Worm (Caenorhabditis elegans) whole organism, young adult: Measurements from ENCODE around the gene nhr-138.
"Not testable (repeated sequence)": the region's sequence is repeated elsewhere in the genome, so short reads cannot be mapped to it uniquely, and the experiment has no call there.

Experiments used
- B0336.3 ChIP-seq: fragments of 200-800 bp; sonication (Bioruptor generic); IDR thresholded peaks from 2 replicates; pipeline ENCODE4 v1.3.6; 2022; ENCODE audit warnings: missing genetic modification characterization, missing compliant biosample characterization
- C17E4.6 ChIP-seq: fragments of 200-800 bp; sonication (Bioruptor generic); IDR thresholded peaks from 2 replicates; pipeline ENCODE4 v1.3.6; 2022; ENCODE audit warnings: missing genetic modification reagents, missing genetic modification characterization, missing compliant biosample characterization
- F22D6.2 ChIP-seq: sonication (generic microtip); optimal IDR thresholded peaks from 2 replicates; lab custom pipeline; 2016; ENCODE audit warnings: mild to moderate bottlenecking, missing genetic modification characterization, missing compliant biosample characterization
- F33H1.4 ChIP-seq: fragments of 200-800 bp; sonication (Bioruptor generic); IDR thresholded peaks from 2 replicates; pipeline ENCODE4 v1.3.6; 2022; ENCODE audit warnings: missing genetic modification reagents, missing genetic modification characterization, missing compliant biosample characterization
- Y53F4B.3 ChIP-seq: fragments of 200-800 bp; sonication (Bioruptor generic); IDR thresholded peaks from 2 replicates; pipeline ENCODE4 v1.3.6; 2022; ENCODE audit warnings: missing genetic modification reagents, missing genetic modification characterization, missing compliant biosample characterization
- akir-1 ChIP-seq: fragments of 200-800 bp; sonication (Bioruptor generic); optimal IDR thresholded peaks from 2 replicates; lab custom pipeline; 2018; ENCODE audit warnings: mild to moderate bottlenecking, missing genetic modification characterization, moderate library complexity, missing compliant biosample characterization
- aptf-2 ChIP-seq: fragments of 200-800 bp; sonication (Bioruptor generic); conservative IDR thresholded peaks from 2 replicates; pipeline ENCODE4 v1.3.6; 2022; ENCODE audit warnings: missing genetic modification reagents, missing genetic modification characterization, missing compliant biosample characterization
- athp-1 ChIP-seq: sonication (generic microtip); optimal IDR thresholded peaks from 2 replicates; lab custom pipeline; 2017; ENCODE audit warnings: mild to moderate bottlenecking, missing genetic modification characterization, missing compliant biosample characterization
- attf-6 ChIP-seq: fragments of 200-800 bp; sonication (Bioruptor generic); IDR thresholded peaks from 2 replicates; pipeline ENCODE4 v1.3.6; 2022; ENCODE audit warnings: missing genetic modification reagents, missing genetic modification characterization, missing compliant biosample characterization
- ceh-40 ChIP-seq: fragments of 200-800 bp; sonication (Bioruptor generic); IDR thresholded peaks from 2 replicates; pipeline ENCODE4 v1.3.6; 2022; ENCODE audit warnings: missing genetic modification characterization, missing compliant biosample characterization
- ceh-79 ChIP-seq: sonication (generic microtip); optimal IDR thresholded peaks from 2 replicates; lab custom pipeline; 2017; ENCODE audit warnings: mild to moderate bottlenecking, missing genetic modification characterization, missing compliant biosample characterization
- dox-1 ChIP-seq: fragments of 200-800 bp; sonication (Bioruptor generic); IDR thresholded peaks from 2 replicates; pipeline ENCODE4 v1.3.6; 2022; ENCODE audit warnings: missing genetic modification reagents, missing genetic modification characterization, missing compliant biosample characterization
- dpl-1 ChIP-seq: fragments of 150-350 bp; optimal IDR thresholded peaks from 2 replicates; lab custom pipeline; 2014; ENCODE audit warnings: missing biosample characterization, missing genetic modification reagents, missing genetic modification characterization
- efl-1 ChIP-seq: fragments of 150-350 bp; optimal IDR thresholded peaks from 2 replicates; lab custom pipeline; 2014; ENCODE audit warnings: missing biosample characterization, missing genetic modification reagents, missing genetic modification characterization
- egrh-3 ChIP-seq: fragments of 200-800 bp; sonication (Bioruptor generic); IDR thresholded peaks from 2 replicates; pipeline ENCODE4 v1.3.6; 2022; ENCODE audit warnings: missing genetic modification reagents, missing genetic modification characterization, missing compliant biosample characterization
- hlh-12 ChIP-seq: sonication (generic microtip); optimal IDR thresholded peaks from 2 replicates; lab custom pipeline; 2016; ENCODE audit warnings: missing genetic modification characterization, missing compliant biosample characterization
- hmg-1.2 ChIP-seq: fragments of 200-800 bp; sonication (Bioruptor generic); IDR thresholded peaks from 2 replicates; pipeline ENCODE4 v1.3.6; 2022; ENCODE audit warnings: missing genetic modification reagents, missing genetic modification characterization, missing compliant biosample characterization
- hmg-20 ChIP-seq: fragments of 200-800 bp; sonication (Bioruptor generic); IDR thresholded peaks from 2 replicates; pipeline ENCODE4 v1.3.6; 2022; ENCODE audit warnings: missing genetic modification reagents, missing genetic modification characterization, missing compliant biosample characterization
- hrde-1 ChIP-seq: sonication (generic microtip); optimal IDR thresholded peaks from 2 replicates; lab custom pipeline; 2016; ENCODE audit warnings: missing genetic modification characterization, mild to moderate bottlenecking, missing compliant biosample characterization, moderate library complexity, missing genotype, missing genetic modification reagents, borderline replicate concordance
- lin-26 ChIP-seq: fragments of 200-800 bp; sonication (Bioruptor generic); IDR thresholded peaks from 2 replicates; pipeline ENCODE4 v1.3.6; 2022; ENCODE audit warnings: missing genetic modification reagents, missing genetic modification characterization, missing compliant biosample characterization
- lin-35 ChIP-seq, 3 experiments: fragments of 150-350 bp in 2 of 3; sonication (generic microtip) in 1 of 3; optimal IDR thresholded peaks; 2 replicates each; lab custom pipeline; 2014 to 2018; ENCODE audit warnings: missing biosample characterization in 3 of 3, missing genetic modification characterization in 3 of 3, missing genetic modification reagents in 3 of 3
- lin-40 ChIP-seq: sonication (generic microtip); optimal IDR thresholded peaks from 2 replicates; lab custom pipeline; 2016; ENCODE audit warnings: missing genetic modification characterization, mild to moderate bottlenecking, missing compliant biosample characterization, missing genotype, missing genetic modification reagents
- lin-54 ChIP-seq: fragments of 200-800 bp; sonication (Bioruptor generic); optimal IDR thresholded peaks from 2 replicates; lab custom pipeline; 2018; ENCODE audit warnings: mild to moderate bottlenecking, missing genetic modification characterization, missing compliant biosample characterization
- lsl-1 ChIP-seq: fragments of 200-800 bp; sonication (Bioruptor generic); optimal IDR thresholded peaks from 2 replicates; lab custom pipeline; 2018; ENCODE audit warnings: mild to moderate bottlenecking, missing genetic modification characterization, moderate library complexity, missing compliant biosample characterization
- lsy-27 ChIP-seq: sonication (generic microtip); optimal IDR thresholded peaks from 2 replicates; lab custom pipeline; 2017; ENCODE audit warnings: missing genetic modification characterization, mild to moderate bottlenecking, missing compliant biosample characterization, antibody characterized with exemption, missing genotype, borderline replicate concordance; ENCODE audit not compliant: insufficient read depth
- madf-3 ChIP-seq: fragments of 200-800 bp; sonication (Bioruptor generic); IDR thresholded peaks from 2 replicates; pipeline ENCODE4 v1.3.6; 2022; ENCODE audit warnings: missing genetic modification reagents, missing genetic modification characterization, missing compliant biosample characterization
- madf-6 ChIP-seq: fragments of 200-800 bp; sonication (Bioruptor generic); IDR thresholded peaks from 2 replicates; pipeline ENCODE4 v1.3.6; 2022; ENCODE audit warnings: missing genetic modification reagents, missing genetic modification characterization, missing compliant biosample characterization
- nfya-2 ChIP-seq: fragments of 200-800 bp; sonication (Bioruptor generic); IDR thresholded peaks from 2 replicates; pipeline ENCODE4 v1.3.6; 2022; ENCODE audit warnings: missing genetic modification reagents, missing genetic modification characterization, missing compliant biosample characterization
- nhr-120 ChIP-seq: fragments of 200-800 bp; sonication (Bioruptor generic); IDR thresholded peaks from 2 replicates; pipeline ENCODE4 v1.3.6; 2022; ENCODE audit warnings: missing genetic modification characterization, missing compliant biosample characterization
- nhr-27 ChIP-seq: fragments of 200-800 bp; sonication (Bioruptor generic); optimal IDR thresholded peaks from 2 replicates; lab custom pipeline; 2018; ENCODE audit warnings: mild to moderate bottlenecking, missing genetic modification characterization, moderate library complexity, missing compliant biosample characterization
- snpc-4 ChIP-seq, 5 experiments: fragments of 150-350 bp in 1 of 5; sonication (generic microtip) in 4 of 5; optimal IDR thresholded peaks; 2 replicates each; lab custom pipeline; 2014 to 2018; ENCODE audit warnings: missing genetic modification characterization in 5 of 5, missing biosample characterization in 3 of 5, antibody characterized with exemption in 2 of 5, mild to moderate bottlenecking in 2 of 5, missing compliant biosample characterization in 2 of 5, missing genotype in 2 of 5, moderate library complexity in 2 of 5, missing genetic modification reagents in 1 of 5
- unc-130 ChIP-seq: sonication (generic microtip); optimal IDR thresholded peaks from 2 replicates; lab custom pipeline; 2016; ENCODE audit warnings: missing genetic modification reagents, missing genetic modification characterization, missing compliant biosample characterization
- unc-62 ChIP-seq: fragments of 150-350 bp; optimal IDR thresholded peaks from 2 replicates; lab custom pipeline; 2014; ENCODE audit warnings: missing biosample characterization, missing genetic modification reagents, missing genetic modification characterization
- xnd-1 ChIP-seq: sonication (generic microtip); optimal IDR thresholded peaks from 2 replicates; lab custom pipeline; 2016; ENCODE audit warnings: missing genotype, missing genetic modification reagents, missing genetic modification characterization, missing compliant biosample characterization
- ztf-25 ChIP-seq: fragments of 200-800 bp; sonication (Bioruptor generic); IDR thresholded peaks from 2 replicates; pipeline ENCODE4 v1.3.6; 2022; ENCODE audit warnings: missing genetic modification reagents, missing genetic modification characterization, missing compliant biosample characterization
- ztf-6 ChIP-seq: fragments of 200-800 bp; sonication (Bioruptor generic); IDR thresholded peaks from 2 replicates; pipeline ENCODE4 v1.3.6; 2022; ENCODE audit warnings: missing genetic modification reagents, missing genetic modification characterization, missing compliant biosample characterization

nhr-138 gene

DNA sequence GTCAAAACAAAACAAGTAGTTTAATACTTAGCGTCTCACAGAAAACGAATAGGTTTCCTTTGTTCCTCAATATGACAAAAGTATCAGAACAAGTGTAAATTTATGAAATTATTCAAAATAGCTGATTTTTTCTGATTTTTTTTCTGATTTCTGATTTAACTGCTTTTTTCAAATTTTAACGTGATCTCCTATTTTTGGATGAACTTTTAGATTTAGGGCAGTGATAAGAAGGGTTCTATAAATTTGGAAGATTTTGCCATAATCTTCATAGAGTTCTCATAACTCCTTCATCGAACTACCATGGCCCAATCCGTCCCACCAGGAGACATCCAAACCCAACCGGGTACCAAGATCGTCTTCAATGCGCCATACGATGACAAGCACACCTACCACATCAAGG, 44.7 kb downstream of the nhr-138 start, which contains the start of gene msp-78:
Gene msp-78 (plus strand): TSS at position 301 of the 400 bp plus-strand sequence.
- TF ChIP-seq aptf-2 (GFP tag; lab: Robert Waterston, UW); attf-6 (GFP tag; lab: Robert Waterston, UW); unc-62 (GFP tag; lab: Kevin White, UChicago): not testable (repeated sequence)

DNA sequence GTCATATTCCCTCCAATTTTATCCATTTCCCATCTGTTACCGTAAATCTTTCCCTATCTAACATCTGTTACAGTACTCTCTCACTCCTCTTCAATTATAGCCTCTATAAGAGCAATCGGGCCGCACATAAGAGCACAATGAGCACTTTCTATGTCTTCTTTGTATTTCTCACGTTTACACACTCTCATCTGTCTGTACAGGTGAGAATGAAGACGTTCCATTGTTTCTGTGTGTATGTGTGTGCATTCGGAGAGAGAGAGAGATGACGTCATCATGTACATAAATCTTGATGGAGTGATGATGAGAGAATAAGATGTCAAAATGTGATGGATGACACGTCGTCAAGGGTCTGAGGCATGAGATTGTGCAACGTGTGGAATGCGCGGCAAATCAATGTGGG, 45.7 kb downstream of the nhr-138 start:
- TF ChIP-seq lin-26 (GFP tag; lab: Robert Waterston, UW) (no peak), unc-62 (GFP tag; lab: Kevin White, UChicago) (peak; percentile 95), ztf-25 (no peak)

DNA sequence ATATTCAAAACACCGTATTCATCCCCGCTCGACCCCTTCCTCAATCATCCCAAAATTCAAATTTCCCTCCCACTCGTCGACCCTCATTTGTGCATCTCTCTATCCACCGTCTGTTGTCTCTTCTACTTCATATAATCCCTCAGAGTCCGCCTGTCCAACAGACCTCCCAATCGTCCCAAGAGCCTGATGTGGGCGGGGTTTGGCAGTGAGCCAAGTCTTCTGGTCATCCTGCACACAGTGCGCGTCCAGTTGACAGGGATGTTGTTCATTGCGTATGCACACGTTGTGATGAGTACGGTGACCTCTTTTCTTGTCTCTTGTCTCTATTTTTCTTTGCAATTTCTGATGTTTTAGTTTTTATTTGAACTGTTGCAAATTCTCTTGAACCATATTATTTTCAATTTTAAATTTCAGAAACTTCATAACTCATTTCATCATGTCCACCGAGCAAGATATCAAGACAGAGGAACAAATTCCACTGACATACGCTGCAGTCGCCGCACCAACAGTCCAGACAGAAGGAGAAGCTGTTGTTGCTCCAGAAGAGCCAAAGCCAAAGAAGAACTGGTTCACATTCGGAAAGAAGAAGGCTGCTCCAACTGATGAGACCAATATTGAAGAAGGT, 47.2 kb downstream of the nhr-138 start, which contains the start of gene cav-1:
Gene cav-1 (plus strand): TSS at position 415 of the 625 bp plus-strand sequence.
- TF ChIP-seq aptf-2 (GFP tag; lab: Robert Waterston, UW) (0 out of 2 replicates have a peak, but pooled peaks have one; percentile 53), unc-62 (GFP tag; lab: Kevin White, UChicago) (peak; percentile 34), nhr-27 (tag; lab: Kevin White, UChicago) (no peak)

DNA sequence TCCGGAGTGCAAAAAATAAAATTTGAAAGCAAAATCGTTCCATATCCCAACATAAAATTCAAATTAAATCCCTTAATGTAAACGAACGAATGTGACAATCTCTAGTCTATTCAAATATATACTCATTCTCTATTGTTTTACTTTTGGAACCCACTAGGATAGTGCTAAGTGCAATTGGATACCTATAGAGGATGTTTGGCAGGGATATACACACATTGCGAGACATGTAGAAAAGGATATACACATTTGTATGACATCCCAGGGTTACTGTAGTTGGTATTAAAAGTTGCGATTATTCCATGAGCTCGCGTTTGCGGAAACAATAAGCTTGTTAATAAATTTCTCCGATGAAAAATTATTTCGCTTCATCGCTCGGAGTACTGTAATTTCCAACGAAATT, 48.4 kb downstream of the nhr-138 start:
- no peak for TF ChIP-seq dox-1 (GFP tag; lab: Robert Waterston, UW)
- no peak for TF ChIP-seq ztf-6 (GFP tag; lab: Robert Waterston, UW)
- no peak for TF ChIP-seq akir-1 (GFP tag; lab: Kevin White, UChicago)

DNA sequence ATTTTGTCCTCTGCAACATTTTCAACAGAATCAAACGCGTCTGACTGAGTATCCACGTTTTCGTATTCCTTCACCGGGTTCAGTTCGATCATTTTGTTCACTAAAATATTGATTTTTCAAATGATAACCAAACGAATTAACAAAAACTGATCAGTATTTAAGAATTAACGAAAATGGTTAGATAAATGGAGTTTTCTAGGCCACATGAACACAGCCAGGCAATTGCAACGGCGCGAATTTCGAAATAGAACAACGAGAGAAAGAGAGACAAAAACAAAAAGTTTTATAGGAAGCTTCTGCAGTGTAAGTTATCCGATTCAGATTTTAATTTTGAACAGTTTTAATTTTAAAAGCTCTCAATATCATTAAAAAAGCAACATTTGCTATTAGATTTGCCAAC, 52.5 kb downstream of the nhr-138 start, which contains the start of gene sna-2:
Gene sna-2 (minus strand): TSS at position 100 of the 400 bp plus-strand sequence.
- TF ChIP-seq madf-3 (GFP tag; lab: Robert Waterston, UW): no peak
- TF ChIP-seq lin-40 (tag; lab: Kevin White, UChicago): no peak
- TF ChIP-seq efl-1: peak; percentile 46
- TF ChIP-seq Y53F4B.3 (GFP tag; lab: Robert Waterston, UW): no peak
- peak in 1 of 3 experiments; percentile 83 for TF ChIP-seq lin-35 (GFP tag; optimal IDR thresholded peaks at IDR 0.05; lab: Kevin White, UChicago)
- TF ChIP-seq hlh-12 (tag; lab: Kevin White, UChicago): no peak
- TF ChIP-seq egrh-3 (GFP tag; lab: Robert Waterston, UW): no peak
- peak; percentile 58 for TF ChIP-seq lin-54 (GFP tag; lab: Kevin White, UChicago)
- no peak for TF ChIP-seq hmg-20 (GFP tag; lab: Robert Waterston, UW)
- TF ChIP-seq F22D6.2: no peak
- 0 out of 2 replicates have a peak, but pooled peaks have one; percentile 27 for TF ChIP-seq madf-6
- TF ChIP-seq snpc-4 (GFP tag; optimal IDR thresholded peaks at IDR 0.05; lab: Kevin White, UChicago): no peak
- peak in 1 of 4 experiments; percentile 26 for TF ChIP-seq snpc-4 (tag; optimal IDR thresholded peaks at IDR 0.05; lab: Kevin White, UChicago)
- TF ChIP-seq dpl-1 (GFP tag; lab: Kevin White, UChicago): peak; percentile 60

DNA sequence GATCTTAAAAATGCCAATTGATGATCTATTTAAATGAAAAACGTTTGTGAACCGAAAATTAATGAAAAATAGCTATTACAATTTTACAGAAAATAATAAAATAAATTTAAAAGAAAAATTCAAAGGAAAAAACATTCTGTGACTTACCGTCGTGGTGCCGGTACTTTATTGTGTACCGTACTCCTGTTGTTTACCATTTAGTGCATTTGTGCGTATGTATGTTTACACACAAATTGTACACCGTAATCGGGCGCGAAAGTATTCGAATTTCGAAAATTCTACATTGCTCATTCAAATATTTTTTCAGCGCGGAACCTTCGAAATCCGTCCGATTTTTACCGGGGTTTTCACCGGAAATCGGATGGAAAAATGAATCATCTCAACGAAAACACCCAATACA, 53.0 kb downstream of the nhr-138 start, which contains the start of gene T13F2.6:
Gene T13F2.6 (plus strand): TSS at position 306 of the 400 bp plus-strand sequence.
- peak; percentile 26 for TF ChIP-seq hrde-1 (tag; lab: Kevin White, UChicago)
- TF ChIP-seq dpl-1 (GFP tag; lab: Kevin White, UChicago): peak; percentile 79
- peak; percentile 76 for TF ChIP-seq xnd-1 (tag; lab: Kevin White, UChicago)
- TF ChIP-seq hmg-1.2 (GFP tag; lab: Robert Waterston, UW): peak; percentile 64; the same call in 1 of the 2 replicates
- TF ChIP-seq C17E4.6 (GFP tag; lab: Robert Waterston, UW): peak; percentile 15; the same call in 1 of the 2 replicates
- peak; percentile 74 for TF ChIP-seq snpc-4 (GFP tag; optimal IDR thresholded peaks at IDR 0.05; lab: Kevin White, UChicago)
- TF ChIP-seq snpc-4 (tag; optimal IDR thresholded peaks at IDR 0.05; lab: Kevin White, UChicago): peak; percentile 9 to 83 (median 62)
- no peak for TF ChIP-seq ceh-79 (tag; lab: Kevin White, UChicago)
- peak; percentile 65 for TF ChIP-seq athp-1 (tag; lab: Kevin White, UChicago)
- peak; percentile 60; the same call in 1 of the 2 replicates for TF ChIP-seq B0336.3 (GFP tag; lab: Robert Waterston, UW)
- TF ChIP-seq lsy-27 (tag; lab: Kevin White, UChicago): no peak
- TF ChIP-seq nhr-120 (GFP tag; lab: Robert Waterston, UW): no peak
- TF ChIP-seq lsl-1 (GFP tag; lab: Kevin White, UChicago): peak; percentile 100
- TF ChIP-seq nfya-2 (GFP tag; lab: Robert Waterston, UW): no peak
- TF ChIP-seq ceh-40 (GFP tag; lab: Robert Waterston, UW): no peak
- peak; percentile 80 for TF ChIP-seq F33H1.4
- TF ChIP-seq lin-54 (GFP tag; lab: Kevin White, UChicago): peak; percentile 93
- TF ChIP-seq unc-130 (GFP tag; lab: Kevin White, UChicago): peak; percentile 73
